Fruit fly (Drosophila melanogaster) whole organism, embryonic: ENCODE measurements around the gene Est-Q.
A peak's percentile ranks its signal among the peaks of the same experiment; 100 is the strongest.

ENCODE experiments used
- Abd-B ChIP-seq: fragments of 200-800 bp; sonication (Bioruptor generic); optimal IDR thresholded peaks from 2 replicates; lab custom pipeline; 2018; ENCODE audit warnings: missing biosample characterization, mild to moderate bottlenecking, missing genetic modification characterization, moderate library complexity
- BEAF-32 ChIP-seq: fragments of 200-800 bp; sonication (Bioruptor generic); optimal IDR thresholded peaks from 3 replicates; lab custom pipeline; 2017; ENCODE audit warnings: missing biosample characterization, missing genetic modification characterization, mild to moderate bottlenecking, moderate library complexity, missing genetic modification reagents
- Bgb ChIP-seq: fragments of 200-800 bp; sonication (Bioruptor generic); IDR thresholded peaks from 2 replicates; pipeline ENCODE4 v1.3.6; 2022; ENCODE audit warnings: missing biosample characterization, missing genetic modification characterization; ENCODE audit not compliant: partially characterized antibody
- CG11696 ChIP-seq: fragments of 200-800 bp; sonication (Bioruptor generic); IDR thresholded peaks from 2 replicates; pipeline ENCODE4 v1.3.6; 2022; ENCODE audit warnings: missing biosample characterization, missing genetic modification characterization
- CG12744 ChIP-seq: fragments of 200-800 bp; sonication (Bioruptor generic); optimal IDR thresholded peaks from 2 replicates; lab custom pipeline; 2016; ENCODE audit warnings: missing biosample characterization, missing genetic modification characterization
- CG13424 ChIP-seq: fragments of 200-800 bp; sonication (Bioruptor generic); optimal IDR thresholded peaks from 2 replicates; lab custom pipeline; 2019; ENCODE audit warnings: missing biosample characterization, mild to moderate bottlenecking, missing genetic modification characterization, moderate library complexity
- CG14710 ChIP-seq: fragments of 200-800 bp; sonication (Bioruptor generic); optimal IDR thresholded peaks from 3 replicates; lab custom pipeline; 2019; ENCODE audit warnings: missing biosample characterization, mild to moderate bottlenecking, missing genetic modification characterization, moderate library complexity
- CG17385 ChIP-seq: fragments of 200-800 bp; sonication (Bioruptor generic); optimal IDR thresholded peaks from 3 replicates; lab custom pipeline; 2018; ENCODE audit warnings: missing biosample characterization, mild to moderate bottlenecking, missing genetic modification characterization
- CG17802 ChIP-seq: fragments of 200-800 bp; sonication (Bioruptor generic); optimal IDR thresholded peaks from 2 replicates; lab custom pipeline; 2018; ENCODE audit warnings: missing biosample characterization, mild to moderate bottlenecking, missing genetic modification characterization, moderate library complexity
- CG18262 ChIP-seq: fragments of 200-800 bp; optimal IDR thresholded peaks from 3 replicates; lab custom pipeline; 2019; ENCODE audit warnings: missing biosample characterization, mild to moderate bottlenecking, missing genetic modification characterization, moderate library complexity
- CG2199 ChIP-seq: fragments of 200-800 bp; sonication (Bioruptor generic); IDR thresholded peaks from 3 replicates; pipeline ENCODE4 v1.3.6; 2022; ENCODE audit warnings: missing biosample characterization, missing genetic modification characterization
- CG31365 ChIP-seq: fragments of 200-800 bp; sonication (Bioruptor generic); optimal IDR thresholded peaks from 2 replicates; lab custom pipeline; 2018; ENCODE audit warnings: missing biosample characterization, mild to moderate bottlenecking, missing genetic modification characterization
- CG31388 ChIP-seq: fragments of 200-800 bp; sonication (Bioruptor generic); optimal IDR thresholded peaks from 2 replicates; lab custom pipeline; 2016; ENCODE audit warnings: missing biosample characterization, missing genetic modification characterization
- CG32532 ChIP-seq: fragments of 200-800 bp; sonication (Bioruptor generic); IDR thresholded peaks from 2 replicates; pipeline ENCODE4 v1.3.6; 2022; ENCODE audit warnings: missing biosample characterization, missing genetic modification characterization
- CG34376 ChIP-seq: fragments of 200-800 bp; sonication (Bioruptor generic); optimal IDR thresholded peaks from 2 replicates; lab custom pipeline; 2018; ENCODE audit warnings: missing biosample characterization, mild to moderate bottlenecking, missing genetic modification characterization
- CG4282 ChIP-seq: fragments of 200-800 bp; sonication (Bioruptor generic); optimal IDR thresholded peaks from 2 replicates; lab custom pipeline; 2016; ENCODE audit warnings: missing biosample characterization, missing genetic modification characterization
- CG6175 ChIP-seq: fragments of 200-800 bp; sonication (Bioruptor generic); IDR thresholded peaks from 3 replicates; pipeline ENCODE4 v1.3.6; 2022; ENCODE audit warnings: missing biosample characterization, missing genetic modification characterization
- CG6689 ChIP-seq: fragments of 200-800 bp; sonication (Bioruptor generic); IDR thresholded peaks from 2 replicates; pipeline ENCODE4 v1.3.6; 2022; ENCODE audit warnings: missing biosample characterization, missing genetic modification characterization
- CG6791 ChIP-seq: fragments of 200-800 bp; sonication (Bioruptor generic); IDR thresholded peaks from 3 replicates; pipeline ENCODE4 v1.3.6; 2022; ENCODE audit warnings: missing biosample characterization, missing genetic modification characterization; ENCODE audit not compliant: partially characterized antibody
- CG6813 ChIP-seq: fragments of 200-800 bp; sonication (Bioruptor generic); optimal IDR thresholded peaks from 2 replicates; lab custom pipeline; 2017; ENCODE audit warnings: missing biosample characterization, missing genetic modification characterization, mild to moderate bottlenecking, moderate library complexity, missing genetic modification reagents
- Chrac-16 ChIP-seq: fragments of 200-800 bp; sonication (Bioruptor generic); optimal IDR thresholded peaks from 3 replicates; lab custom pipeline; 2016; ENCODE audit warnings: missing biosample characterization, missing genetic modification characterization
- Dek ChIP-seq: fragments of 200-800 bp; sonication (Bioruptor generic); optimal IDR thresholded peaks from 3 replicates; lab custom pipeline; 2019; ENCODE audit warnings: missing biosample characterization, mild to moderate bottlenecking, missing genetic modification characterization, moderate library complexity
- Dip2 ChIP-seq: fragments of 200-800 bp; sonication (Bioruptor generic); IDR thresholded peaks from 2 replicates; pipeline ENCODE4 v1.3.6; 2022; ENCODE audit warnings: missing biosample characterization, missing genetic modification characterization
- Dref ChIP-seq: fragments of 200-800 bp; sonication (Bioruptor generic); IDR thresholded peaks from 2 replicates; pipeline ENCODE4 v1.3.6; 2022; ENCODE audit warnings: missing biosample characterization, missing genetic modification characterization
- HLH4C ChIP-seq: fragments of 200-800 bp; sonication (Bioruptor generic); IDR thresholded peaks from 3 replicates; pipeline ENCODE4 v1.3.6; 2022; ENCODE audit warnings: missing biosample characterization, missing genetic modification characterization; ENCODE audit not compliant: partially characterized antibody
- Hr51 ChIP-seq, 2 experiments: fragments of 200-800 bp; sonication (Bioruptor generic); optimal IDR thresholded peaks; 2 replicates in 1 of 2; 3 replicates in 1 of 2; lab custom pipeline; 2016 to 2018; ENCODE audit warnings: missing biosample characterization in 2 of 2, missing genetic modification characterization in 2 of 2, mild to moderate bottlenecking in 1 of 2, moderate library complexity in 1 of 2
- Kr ChIP-seq: fragments of 200-800 bp; sonication (Bioruptor generic); optimal IDR thresholded peaks from 2 replicates; lab custom pipeline; 2017; ENCODE audit warnings: missing biosample characterization, mild to moderate bottlenecking, missing genetic modification characterization
- Lim3 ChIP-seq: fragments of 200-800 bp; sonication (Bioruptor generic); IDR thresholded peaks from 2 replicates; pipeline ENCODE4 v1.3.6; 2022; ENCODE audit warnings: missing biosample characterization, missing genetic modification characterization
- Nf-YB ChIP-seq: fragments of 200-800 bp; sonication (Bioruptor generic); optimal IDR thresholded peaks from 3 replicates; lab custom pipeline; 2019; ENCODE audit warnings: missing biosample characterization, mild to moderate bottlenecking, missing genetic modification characterization, moderate library complexity
- Ravus ChIP-seq: fragments of 200-800 bp; sonication (Bioruptor generic); IDR thresholded peaks from 2 replicates; pipeline ENCODE4 v1.3.6; 2022; ENCODE audit warnings: missing biosample characterization, missing genetic modification characterization
- Sin3A ChIP-seq: fragments of >200 bp; optimal IDR thresholded peaks from 2 replicates; lab custom pipeline; 2018
- Six4 ChIP-seq: fragments of 200-800 bp; sonication (Bioruptor generic); optimal IDR thresholded peaks from 2 replicates; lab custom pipeline; 2016; ENCODE audit warnings: missing biosample characterization, missing genetic modification characterization
- Usf ChIP-seq: fragments of 200-800 bp; sonication (Bioruptor generic); optimal IDR thresholded peaks from 2 replicates; lab custom pipeline; 2017; ENCODE audit warnings: missing genotype, missing biosample characterization, missing genetic modification characterization
- br ChIP-seq: fragments of >200 bp; optimal IDR thresholded peaks from 2 replicates; lab custom pipeline; 2017
- crc ChIP-seq: fragments of 200-800 bp; sonication (Bioruptor generic); optimal IDR thresholded peaks from 2 replicates; lab custom pipeline; 2016; ENCODE audit warnings: missing biosample characterization, missing genetic modification characterization
- dan ChIP-seq: fragments of 200-800 bp; sonication (Bioruptor generic); IDR thresholded peaks from 2 replicates; pipeline ENCODE4 v1.3.6; 2022; ENCODE audit warnings: missing biosample characterization, missing genetic modification characterization
- ftz-f1 ChIP-seq: fragments of 200-800 bp; sonication (Bioruptor generic); optimal IDR thresholded peaks from 2 replicates; lab custom pipeline; 2016; ENCODE audit warnings: missing biosample characterization, missing genetic modification characterization
- hb ChIP-seq: fragments of 200-800 bp; sonication (Bioruptor generic); IDR thresholded peaks from 3 replicates; pipeline ENCODE4 v1.3.6; 2022; ENCODE audit warnings: missing biosample characterization, missing genetic modification characterization; ENCODE audit not compliant: partially characterized antibody
- her ChIP-seq: fragments of 200-800 bp; sonication (Bioruptor generic); optimal IDR thresholded peaks from 2 replicates; lab custom pipeline; 2016; ENCODE audit warnings: missing biosample characterization, missing genetic modification characterization
- inv ChIP-seq: fragments of 200-800 bp; sonication (Bioruptor generic); IDR thresholded peaks from 2 replicates; pipeline ENCODE4 v1.3.6; 2022; ENCODE audit warnings: missing biosample characterization, missing genetic modification characterization; ENCODE audit not compliant: partially characterized antibody
- nmo ChIP-seq: fragments of 200-800 bp; sonication (Bioruptor generic); optimal IDR thresholded peaks from 2 replicates; lab custom pipeline; 2018; ENCODE audit warnings: missing biosample characterization, mild to moderate bottlenecking, missing genetic modification characterization, moderate library complexity
- otp ChIP-seq: fragments of 200-800 bp; sonication (Bioruptor generic); IDR thresholded peaks from 3 replicates; pipeline ENCODE4, ENCODE4 v1.3.6; 2022; ENCODE audit warnings: missing biosample characterization, missing genetic modification characterization
- repo ChIP-seq: fragments of 200-800 bp; sonication (Bioruptor generic); optimal IDR thresholded peaks from 2 replicates; lab custom pipeline; 2016; ENCODE audit warnings: missing biosample characterization, missing genetic modification characterization
- sob ChIP-seq: fragments of 200-800 bp; sonication (Bioruptor generic); IDR thresholded peaks from 2 replicates; pipeline ENCODE4 v1.3.6; 2022; ENCODE audit warnings: missing biosample characterization, missing genetic modification characterization
- sr ChIP-seq: fragments of 200-800 bp; sonication (Bioruptor generic); IDR thresholded peaks from 3 replicates; pipeline ENCODE4 v1.3.6; 2022; ENCODE audit warnings: missing biosample characterization, missing genetic modification characterization
- stwl ChIP-seq: fragments of 200-800 bp; sonication (Bioruptor generic); optimal IDR thresholded peaks from 3 replicates; lab custom pipeline; 2018; ENCODE audit warnings: missing biosample characterization, mild to moderate bottlenecking, missing genetic modification characterization, moderate library complexity
- twi ChIP-seq: fragments of 200-800 bp; optimal IDR thresholded peaks from 2 replicates; lab custom pipeline; 2019; ENCODE audit warnings: missing biosample characterization, mild to moderate bottlenecking, missing genetic modification characterization, moderate library complexity
- wdn ChIP-seq: fragments of 200-800 bp; sonication (Bioruptor generic); IDR thresholded peaks from 2 replicates; pipeline ENCODE4 v1.3.6; 2022; ENCODE audit warnings: missing biosample characterization, missing genetic modification characterization
- wek ChIP-seq: fragments of 200-800 bp; sonication (Bioruptor generic); optimal IDR thresholded peaks from 3 replicates; lab custom pipeline; 2018; ENCODE audit warnings: missing biosample characterization, mild to moderate bottlenecking, missing genetic modification characterization, moderate library complexity
- yki ChIP-seq: fragments of >200 bp; optimal IDR thresholded peaks from 3 replicates; lab custom pipeline; 2018

The Est-Q gene

DNA sequence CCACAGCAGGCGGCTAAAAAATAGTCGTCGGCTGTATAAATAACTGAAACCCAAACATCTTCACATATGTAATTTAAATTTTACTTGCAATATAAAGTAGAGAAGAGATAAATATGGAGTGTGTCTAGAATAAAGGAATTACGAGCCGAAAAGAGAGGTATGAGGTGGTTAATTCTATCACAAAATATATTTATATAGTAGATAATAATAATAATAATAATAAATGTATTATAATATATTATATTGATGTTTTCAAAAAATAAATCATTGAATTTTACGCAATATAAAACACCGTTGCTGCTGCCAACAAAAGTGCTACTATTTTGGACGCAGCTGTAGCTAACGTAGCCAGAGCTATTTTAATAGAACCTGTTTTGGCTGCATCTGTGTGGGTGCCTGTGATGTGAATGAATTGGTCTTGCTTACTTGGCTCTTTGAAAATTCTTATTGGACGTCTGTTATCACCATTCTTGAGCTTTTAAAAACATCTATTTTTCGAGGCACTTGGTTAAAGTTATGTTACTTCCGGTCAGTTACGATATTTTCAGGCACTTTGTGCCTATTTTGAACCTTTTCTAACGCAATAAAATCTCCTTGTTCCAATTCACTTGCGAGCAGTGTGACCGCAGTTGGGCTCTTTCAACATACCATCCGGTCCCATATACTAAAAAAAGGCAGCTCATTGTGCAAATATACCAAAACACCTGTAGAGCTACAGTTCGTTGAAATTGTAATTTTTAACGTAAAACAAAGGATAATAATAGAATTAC lies 4.2 kb upstream of the Est-Q start, which contains the start of gene Hr78 (continued):
- TF ChIP-seq CG6689 (GFP tag; lab: Robert Waterston, UW), result peak; percentile 82
- peak; percentile 72 for TF ChIP-seq CG14710 (tag; lab: Kevin White, UChicago)
- TF ChIP-seq CG34376, result peak; percentile 15
- TF ChIP-seq Usf (GFP tag; lab: Kevin White, UChicago), result peak; percentile 54
- TF ChIP-seq Kr, result no peak
- no peak for TF ChIP-seq CG17802
- no peak; the same call in 1 of the 2 replicates for TF ChIP-seq Ravus (GFP tag; lab: Robert Waterston, UW)
- TF ChIP-seq Bgb (GFP tag; lab: Robert Waterston, UW), result no peak
- TF ChIP-seq Six4, result peak; percentile 74
- TF ChIP-seq otp (GFP tag; lab: Robert Waterston, UW), result peak; percentile 46; the same call in 1 of the 3 replicates
- TF ChIP-seq wek (GFP tag; lab: Kevin White, UChicago), result no peak
- TF ChIP-seq CG18262, result peak; percentile 91
- TF ChIP-seq CG32532 (GFP tag; lab: Robert Waterston, UW), result peak; percentile 77
- TF ChIP-seq repo (GFP tag; lab: Kevin White, UChicago), result no peak
- no peak for TF ChIP-seq inv
- TF ChIP-seq yki (lab: Kevin White, UChicago), result no peak
- no peak for TF ChIP-seq CG2199
- TF ChIP-seq BEAF-32 (GFP tag; lab: Kevin White, UChicago), result peak; percentile 29
- peak; percentile 37 for TF ChIP-seq twi (tag; lab: Kevin White, UChicago)
- peak; percentile 55 for TF ChIP-seq sob
- peak; percentile 50 for TF ChIP-seq ftz-f1 (GFP tag; lab: Kevin White, UChicago)
- peak; percentile 84 for TF ChIP-seq nmo (GFP tag; lab: Kevin White, UChicago)
- peak; percentile 69 for TF ChIP-seq Nf-YB (GFP tag; lab: Kevin White, UChicago)
- TF ChIP-seq Abd-B, result peak; percentile 69
- peak; percentile 56 for TF ChIP-seq stwl
- no peak for TF ChIP-seq br
- no peak for TF ChIP-seq CG6175 (GFP tag; lab: Robert Waterston, UW)
- peak; percentile 81 for TF ChIP-seq CG17385 (GFP tag; lab: Kevin White, UChicago)
- TF ChIP-seq CG12744, result no peak
- no peak for TF ChIP-seq Dip2 (GFP tag; lab: Robert Waterston, UW)
- peak; percentile 85 for TF ChIP-seq CG6813 (GFP tag; lab: Kevin White, UChicago)
- no peak for TF ChIP-seq wdn (GFP tag; lab: Robert Waterston, UW)
- no peak for TF ChIP-seq Dref (GFP tag; lab: Robert Waterston, UW)
- peak; percentile 58 for TF ChIP-seq Chrac-16 (GFP tag; lab: Kevin White, UChicago)
- TF ChIP-seq CG31388 (GFP tag; lab: Kevin White, UChicago), result peak; percentile 14
- peak; percentile 28; the same call in 1 of the 2 replicates for TF ChIP-seq Lim3 (GFP tag; lab: Robert Waterston, UW)
- TF ChIP-seq HLH4C (GFP tag; lab: Robert Waterston, UW), result no peak
- peak; percentile 60 for TF ChIP-seq Sin3A (lab: Kevin White, UChicago)
- no peak for TF ChIP-seq crc (GFP tag; lab: Kevin White, UChicago)
- no peak for TF ChIP-seq CG4282
- TF ChIP-seq Hr51 (GFP tag; optimal IDR thresholded peaks at IDR 0.05; lab: Kevin White, UChicago), result peak in 1 of 2 experiments; percentile 92
- no peak for TF ChIP-seq her (GFP tag; lab: Kevin White, UChicago)
- no peak for TF ChIP-seq CG6791 (GFP tag; lab: Robert Waterston, UW)
- no peak for TF ChIP-seq dan
- TF ChIP-seq CG11696 (GFP tag; lab: Robert Waterston, UW), result peak; percentile 98
- no peak for TF ChIP-seq CG31365 (tag; lab: Kevin White, UChicago)
- TF ChIP-seq hb (GFP tag; lab: Robert Waterston, UW), result no peak
- TF ChIP-seq sr (GFP tag; lab: Robert Waterston, UW), result no peak
- peak; percentile 86 for TF ChIP-seq CG13424 (tag; lab: Kevin White, UChicago)
- TF ChIP-seq Dek, result peak; percentile 73
